Fruit fly (Drosophila melanogaster): ENCODE results near the gene CG4935.

The CG4935 gene

dm6 chr2L:16271486-16271806 is 9.5 kb downstream of the CG4935 start:
- TF ChIP-seq gl (tag; optimal IDR thresholded peaks at IDR 0.05) (no peak), CG9948 (tag; optimal IDR thresholded peaks at IDR 0.05) (no peak), CG32121 (GFP tag; IDR thresholded peaks at IDR 0.05) (no peak), CG12605 (GFP tag; IDR thresholded peaks at IDR 0.05) (no peak), Pif1A (GFP tag; optimal IDR thresholded peaks at IDR 0.05) (no peak), CG8301 (tag; optimal IDR thresholded peaks at IDR 0.05) (no peak), CG13204 (GFP tag; optimal IDR thresholded peaks at IDR 0.05) (peak; percentile 57), CG17806 (tag; optimal IDR thresholded peaks at IDR 0.05) (no peak), Snoo (tag; optimal IDR thresholded peaks at IDR 0.05) (no peak), CG8159 (tag; optimal IDR thresholded peaks at IDR 0.05) (no peak), EcR (GFP tag; optimal IDR thresholded peaks at IDR 0.05) (peak; percentile 62), fd96Ca (GFP tag; IDR thresholded peaks at IDR 0.05) (no peak)

dm6 chr2L:16272730-16273129 is 10.8 kb downstream of the CG4935 start:
- no peak for TF ChIP-seq CG8159 (tag; optimal IDR thresholded peaks at IDR 0.05)
- no peak for TF ChIP-seq CG17806 (tag; optimal IDR thresholded peaks at IDR 0.05)
- TF ChIP-seq Pif1A (GFP tag; optimal IDR thresholded peaks at IDR 0.05), result no peak
- TF ChIP-seq Pif1B (GFP tag; optimal IDR thresholded peaks at IDR 0.05), result no peak
- no peak for TF ChIP-seq CG13204 (GFP tag; optimal IDR thresholded peaks at IDR 0.05)
- no peak for TF ChIP-seq Ets98B (GFP tag; IDR thresholded peaks at IDR 0.05)
- no peak for TF ChIP-seq CG34367 (tag; optimal IDR thresholded peaks at IDR 0.05)
- no peak for TF ChIP-seq EcR (GFP tag; optimal IDR thresholded peaks at IDR 0.05)
- TF ChIP-seq CG8301 (tag; optimal IDR thresholded peaks at IDR 0.05), result no peak
- no peak for TF ChIP-seq fd96Ca (GFP tag; IDR thresholded peaks at IDR 0.05)
- TF ChIP-seq Snoo (tag; optimal IDR thresholded peaks at IDR 0.05), result no peak
- TF ChIP-seq D1 (tag; optimal IDR thresholded peaks at IDR 0.05), result no peak

dm6 chr2L:16273439-16273838 is 11.5 kb downstream of the CG4935 start:
- TF ChIP-seq CG9948 (tag; optimal IDR thresholded peaks at IDR 0.05) (no peak), fd96Ca (GFP tag; IDR thresholded peaks at IDR 0.05) (no peak), CG13204 (GFP tag; optimal IDR thresholded peaks at IDR 0.05) (no peak), CG12605 (GFP tag; IDR thresholded peaks at IDR 0.05) (no peak), CG15710 (tag; optimal IDR thresholded peaks at IDR 0.05) (no peak), EcR (GFP tag; optimal IDR thresholded peaks at IDR 0.05) (no peak)

- TF ChIP-seq CG34367 (tag; optimal IDR thresholded peaks at IDR 0.05) (no peak), gl (tag; optimal IDR thresholded peaks at IDR 0.05) (no peak), EcR (GFP tag; optimal IDR thresholded peaks at IDR 0.05) (peak; percentile 75), Ets98B (GFP tag; IDR thresholded peaks at IDR 0.05) (no peak; the same call in 1 of the 2 replicates), CG12605 (GFP tag; IDR thresholded peaks at IDR 0.05) (no peak), D1 (tag; optimal IDR thresholded peaks at IDR 0.05) (no peak), CG17806 (tag; optimal IDR thresholded peaks at IDR 0.05) (no peak), CG9948 (tag; optimal IDR thresholded peaks at IDR 0.05) (no peak), CG14655 (GFP tag; optimal IDR thresholded peaks at IDR 0.05) (no peak), Pif1B (GFP tag; optimal IDR thresholded peaks at IDR 0.05) (peak; percentile 21), CG8159 (tag; optimal IDR thresholded peaks at IDR 0.05) (no peak), CG13204 (GFP tag; optimal IDR thresholded peaks at IDR 0.05) (no peak), CG4496 (GFP tag; IDR thresholded peaks at IDR 0.05) (peak; percentile 44; the same call in 2 of the 3 replicates), rn (GFP tag; IDR thresholded peaks at IDR 0.05) (no peak), CG10348 (GFP tag; IDR thresholded peaks at IDR 0.05) (no peak), CG8301 (tag; optimal IDR thresholded peaks at IDR 0.05) (no peak), CG32121 (GFP tag; IDR thresholded peaks at IDR 0.05) (peak; percentile 62), Snoo (tag; optimal IDR thresholded peaks at IDR 0.05) (no peak), Pif1A (GFP tag; optimal IDR thresholded peaks at IDR 0.05) (no peak), CG15710 (tag; optimal IDR thresholded peaks at IDR 0.05) (no peak), fd96Ca (GFP tag; IDR thresholded peaks at IDR 0.05) (peak; percentile 46; the same call in 1 of the 3 replicates)
Observed at dm6 chr2L:16274100-16274499, 12.2 kb downstream of the CG4935 start.

- TF ChIP-seq CG34367 (tag; optimal IDR thresholded peaks at IDR 0.05), result no peak
- no peak for TF ChIP-seq CG14655 (GFP tag; optimal IDR thresholded peaks at IDR 0.05)
- no peak for TF ChIP-seq CG10348 (GFP tag; IDR thresholded peaks at IDR 0.05)
- TF ChIP-seq CG4496 (GFP tag; IDR thresholded peaks at IDR 0.05), result no peak
- no peak for TF ChIP-seq Pif1A (GFP tag; optimal IDR thresholded peaks at IDR 0.05)
- no peak for TF ChIP-seq CG8301 (tag; optimal IDR thresholded peaks at IDR 0.05)
- TF ChIP-seq gl (tag; optimal IDR thresholded peaks at IDR 0.05), result no peak
- no peak for TF ChIP-seq CG17806 (tag; optimal IDR thresholded peaks at IDR 0.05)
- TF ChIP-seq fd96Ca (GFP tag; IDR thresholded peaks at IDR 0.05), result no peak
- TF ChIP-seq CG8159 (tag; optimal IDR thresholded peaks at IDR 0.05), result no peak
- no peak for TF ChIP-seq CG15710 (tag; optimal IDR thresholded peaks at IDR 0.05)
- no peak for TF ChIP-seq Ets98B (GFP tag; IDR thresholded peaks at IDR 0.05)
- TF ChIP-seq CG9948 (tag; optimal IDR thresholded peaks at IDR 0.05), result no peak
- no peak for TF ChIP-seq CG12605 (GFP tag; IDR thresholded peaks at IDR 0.05)
- TF ChIP-seq rn (GFP tag; IDR thresholded peaks at IDR 0.05), result no peak
- TF ChIP-seq D1 (tag; optimal IDR thresholded peaks at IDR 0.05), result no peak
- TF ChIP-seq Pif1B (GFP tag; optimal IDR thresholded peaks at IDR 0.05), result no peak
- no peak for TF ChIP-seq CG32121 (GFP tag; IDR thresholded peaks at IDR 0.05)
- no peak for TF ChIP-seq CG13204 (GFP tag; optimal IDR thresholded peaks at IDR 0.05)
- TF ChIP-seq EcR (GFP tag; optimal IDR thresholded peaks at IDR 0.05), result no peak
Observed at dm6 chr2L:16275177-16275808, 13.4 kb downstream of the CG4935 start.

- TF ChIP-seq CG8159 (tag; optimal IDR thresholded peaks at IDR 0.05) (peak; percentile 67), CG4496 (GFP tag; IDR thresholded peaks at IDR 0.05) (peak; percentile 82), CG12605 (GFP tag; IDR thresholded peaks at IDR 0.05) (no peak), CG10348 (GFP tag; IDR thresholded peaks at IDR 0.05) (no peak; the same call in 1 of the 2 replicates), D1 (tag; optimal IDR thresholded peaks at IDR 0.05) (no peak), Snoo (tag; optimal IDR thresholded peaks at IDR 0.05) (peak; percentile 15), CG17806 (tag; optimal IDR thresholded peaks at IDR 0.05) (peak; percentile 51), EcR (GFP tag; optimal IDR thresholded peaks at IDR 0.05) (peak; percentile 89), fd96Ca (GFP tag; IDR thresholded peaks at IDR 0.05) (peak; percentile 65; the same call in 2 of the 3 replicates), CG8301 (tag; optimal IDR thresholded peaks at IDR 0.05) (peak; percentile 71), Ets98B (GFP tag; IDR thresholded peaks at IDR 0.05) (peak; percentile 66), CG13204 (GFP tag; optimal IDR thresholded peaks at IDR 0.05) (no peak), gl (tag; optimal IDR thresholded peaks at IDR 0.05) (no peak), rn (GFP tag; IDR thresholded peaks at IDR 0.05) (0 out of 2 replicates have a peak, but pooled peaks have one; percentile 40), CG15710 (tag; optimal IDR thresholded peaks at IDR 0.05) (peak; percentile 32), Pif1A (GFP tag; optimal IDR thresholded peaks at IDR 0.05) (peak; percentile 68), Pif1B (GFP tag; optimal IDR thresholded peaks at IDR 0.05) (peak; percentile 34), CG32121 (GFP tag; IDR thresholded peaks at IDR 0.05) (peak; percentile 79; the same call in 1 of the 2 replicates), CG14655 (GFP tag; optimal IDR thresholded peaks at IDR 0.05) (peak; percentile 71), CG34367 (tag; optimal IDR thresholded peaks at IDR 0.05) (peak; percentile 7), CG9948 (tag; optimal IDR thresholded peaks at IDR 0.05) (peak; percentile 49)
Observed at dm6 chr2L:16275809-16276178, 13.9 kb downstream of the CG4935 start.
